Fruit fly (Drosophila melanogaster): ENCODE results near the gene Pa1.

DNA sequence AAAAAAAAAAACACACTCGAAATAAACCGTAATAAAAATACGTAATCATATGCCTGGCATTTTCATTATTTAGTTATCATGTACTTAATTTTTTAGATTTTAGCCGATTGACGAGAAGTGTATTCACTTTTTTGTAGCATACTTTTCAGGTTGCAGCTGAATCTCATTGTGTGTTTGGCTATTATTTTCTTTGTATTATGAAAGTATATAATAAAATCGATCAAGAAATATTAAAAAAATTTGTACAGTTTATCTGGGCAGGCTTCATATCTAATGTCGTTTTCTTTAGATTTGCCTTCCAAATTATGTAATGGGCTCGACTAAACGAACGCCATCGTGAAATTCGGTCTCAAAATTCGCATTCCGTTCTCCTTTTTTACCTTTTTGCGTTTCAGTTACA is 50.6 kb downstream of the Pa1 start, which contains the start of gene CG15196:
- TF ChIP-seq usp (GFP tag; optimal IDR thresholded peaks at IDR 0.05) (no peak), psq (optimal IDR thresholded peaks at IDR 0.05) (no peak)

All from whole organism.